Worm (Caenorhabditis elegans) whole organism, young adult: ENCODE results near the gene nspa-2.
"Not testable (repeated sequence)": the region's sequence is repeated elsewhere in the genome, so short reads cannot be mapped to it uniquely, and the experiment has no call there.

ENCODE experiments used
- B0019.2 ChIP-seq: fragments of 200-800 bp; sonication (Bioruptor generic); conservative IDR thresholded peaks from 2 replicates; pipeline ENCODE4 v1.3.6; 2022; ENCODE audit warnings: missing genetic modification reagents, missing genetic modification characterization, missing compliant biosample characterization
- B0035.1 ChIP-seq: sonication (generic microtip); optimal IDR thresholded peaks from 2 replicates; lab custom pipeline; 2016; ENCODE audit warnings: missing genetic modification characterization, mild to moderate bottlenecking, missing compliant biosample characterization, missing genotype, missing genetic modification reagents
- C17E4.6 ChIP-seq: fragments of 200-800 bp; sonication (Bioruptor generic); IDR thresholded peaks from 2 replicates; pipeline ENCODE4 v1.3.6; 2022; ENCODE audit warnings: missing genetic modification reagents, missing genetic modification characterization, missing compliant biosample characterization
- D2030.7 ChIP-seq: fragments of 200-800 bp; sonication (Bioruptor generic); IDR thresholded peaks from 2 replicates; pipeline ENCODE4 v1.3.6; 2022; ENCODE audit warnings: missing genetic modification reagents, missing genetic modification characterization, missing compliant biosample characterization
- F55B11.4 ChIP-seq: sonication (generic microtip); optimal IDR thresholded peaks from 2 replicates; lab custom pipeline; 2016; ENCODE audit warnings: missing compliant biosample characterization, missing genetic modification characterization, borderline replicate concordance; ENCODE audit not compliant: insufficient read depth
- T07F8.4 ChIP-seq: sonication (generic microtip); optimal IDR thresholded peaks from 2 replicates; lab custom pipeline; 2016; ENCODE audit warnings: mild to moderate bottlenecking, missing genetic modification characterization, moderate library complexity, missing compliant biosample characterization
- T26A5.8 ChIP-seq: sonication (generic microtip); optimal IDR thresholded peaks from 2 replicates; lab custom pipeline; 2016; ENCODE audit warnings: missing genetic modification characterization, missing compliant biosample characterization
- Y67H2A.10 ChIP-seq: fragments of 200-800 bp; sonication (Bioruptor generic); conservative IDR thresholded peaks from 2 replicates; pipeline ENCODE4 v1.3.6; 2022; ENCODE audit warnings: missing genetic modification reagents, missing genetic modification characterization, missing compliant biosample characterization
- Y79H2A.3 ChIP-seq: fragments of 200-800 bp; sonication (Bioruptor generic); conservative IDR thresholded peaks from 2 replicates; pipeline ENCODE4 v1.3.6; 2022; ENCODE audit warnings: missing genetic modification reagents, missing genetic modification characterization, missing compliant biosample characterization
- aptf-2 ChIP-seq: fragments of 200-800 bp; sonication (Bioruptor generic); conservative IDR thresholded peaks from 2 replicates; pipeline ENCODE4 v1.3.6; 2022; ENCODE audit warnings: missing genetic modification reagents, missing genetic modification characterization, missing compliant biosample characterization
- aptf-3 ChIP-seq: fragments of 200-800 bp; sonication (Bioruptor generic); IDR thresholded peaks from 2 replicates; pipeline ENCODE4 v1.3.6; 2022; ENCODE audit warnings: missing genetic modification characterization, missing compliant biosample characterization
- attf-5 ChIP-seq: fragments of 200-800 bp; sonication (Bioruptor generic); optimal IDR thresholded peaks from 2 replicates; lab custom pipeline; 2018; ENCODE audit warnings: mild to moderate bottlenecking, missing genetic modification characterization, missing compliant biosample characterization
- bed-1 ChIP-seq: fragments of 200-800 bp; sonication (Bioruptor generic); IDR thresholded peaks from 2 replicates; pipeline ENCODE4 v1.3.6; 2022; ENCODE audit warnings: missing genetic modification reagents, missing genetic modification characterization, missing compliant biosample characterization
- cebp-1 ChIP-seq, 2 experiments: fragments of 200-800 bp in 1 of 2; sonication (Bioruptor generic) in 1 of 2; sonication (generic microtip) in 1 of 2; IDR thresholded peaks in 1 of 2; optimal IDR thresholded peaks in 1 of 2; 2 replicates each; pipeline versions ENCODE4 v1.3.6 to Lab custom; 2017 to 2022; ENCODE audit warnings: missing compliant biosample characterization in 2 of 2, missing genetic modification characterization in 2 of 2, mild to moderate bottlenecking in 1 of 2, missing genetic modification reagents in 1 of 2, moderate library complexity in 1 of 2
- ceh-40 ChIP-seq: fragments of 200-800 bp; sonication (Bioruptor generic); IDR thresholded peaks from 2 replicates; pipeline ENCODE4 v1.3.6; 2022; ENCODE audit warnings: missing genetic modification characterization, missing compliant biosample characterization
- chd-7 ChIP-seq: sonication (generic microtip); optimal IDR thresholded peaks from 2 replicates; lab custom pipeline; 2016; ENCODE audit warnings: mild to moderate bottlenecking, missing genetic modification characterization, moderate library complexity, missing compliant biosample characterization
- dox-1 ChIP-seq: fragments of 200-800 bp; sonication (Bioruptor generic); IDR thresholded peaks from 2 replicates; pipeline ENCODE4 v1.3.6; 2022; ENCODE audit warnings: missing genetic modification reagents, missing genetic modification characterization, missing compliant biosample characterization
- efl-1 ChIP-seq: fragments of 150-350 bp; optimal IDR thresholded peaks from 2 replicates; lab custom pipeline; 2014; ENCODE audit warnings: missing biosample characterization, missing genetic modification reagents, missing genetic modification characterization
- egl-18 ChIP-seq: fragments of 200-800 bp; sonication (Bioruptor generic); IDR thresholded peaks from 2 replicates; pipeline ENCODE4 v1.3.6; 2022; ENCODE audit warnings: missing genetic modification reagents, missing genetic modification characterization, missing compliant biosample characterization
- ets-4 ChIP-seq: fragments of 200-800 bp; sonication (Bioruptor generic); optimal IDR thresholded peaks from 2 replicates; lab custom pipeline; 2018; ENCODE audit warnings: mild to moderate bottlenecking, missing genetic modification characterization, missing compliant biosample characterization
- fkh-3 ChIP-seq: sonication (generic microtip); optimal IDR thresholded peaks from 2 replicates; lab custom pipeline; 2016; ENCODE audit warnings: mild to moderate bottlenecking, missing genetic modification characterization, missing compliant biosample characterization
- him-1 ChIP-seq: sonication (generic microtip); optimal IDR thresholded peaks from 2 replicates; lab custom pipeline; 2016; ENCODE audit warnings: missing genotype, missing genetic modification reagents, missing genetic modification characterization, missing compliant biosample characterization
- hlh-12 ChIP-seq: sonication (generic microtip); optimal IDR thresholded peaks from 2 replicates; lab custom pipeline; 2016; ENCODE audit warnings: missing genetic modification characterization, missing compliant biosample characterization
- hmg-1.2 ChIP-seq: fragments of 200-800 bp; sonication (Bioruptor generic); IDR thresholded peaks from 2 replicates; pipeline ENCODE4 v1.3.6; 2022; ENCODE audit warnings: missing genetic modification reagents, missing genetic modification characterization, missing compliant biosample characterization
- lag-1 ChIP-seq: fragments of 200-800 bp; sonication (Bioruptor generic); IDR thresholded peaks from 2 replicates; pipeline ENCODE4 v1.3.6; 2022; ENCODE audit warnings: missing genetic modification reagents, missing genetic modification characterization, missing compliant biosample characterization
- let-526 ChIP-seq: fragments of 200-800 bp; sonication (Bioruptor generic); IDR thresholded peaks from 2 replicates; pipeline ENCODE4 v1.3.6; 2022; ENCODE audit warnings: missing genetic modification reagents, missing genetic modification characterization, missing compliant biosample characterization
- let-607 ChIP-seq, 2 experiments: fragments of 200-800 bp in 1 of 2; sonication (Bioruptor generic) in 1 of 2; sonication (generic microtip) in 1 of 2; optimal IDR thresholded peaks; 2 replicates each; lab custom pipeline; 2016 to 2018; ENCODE audit warnings: mild to moderate bottlenecking in 2 of 2, missing compliant biosample characterization in 2 of 2, missing genetic modification characterization in 2 of 2, moderate library complexity in 2 of 2, missing genotype in 1 of 2
- lir-1 ChIP-seq: fragments of 200-800 bp; sonication (Bioruptor generic); conservative IDR thresholded peaks from 2 replicates; pipeline ENCODE4 v1.3.6; 2022; ENCODE audit warnings: missing genetic modification reagents, missing genetic modification characterization, missing compliant biosample characterization
- madf-10 ChIP-seq: sonication (generic microtip); optimal IDR thresholded peaks from 2 replicates; lab custom pipeline; 2016; ENCODE audit warnings: mild to moderate bottlenecking, missing genetic modification characterization, missing compliant biosample characterization
- madf-3 ChIP-seq: fragments of 200-800 bp; sonication (Bioruptor generic); IDR thresholded peaks from 2 replicates; pipeline ENCODE4 v1.3.6; 2022; ENCODE audit warnings: missing genetic modification reagents, missing genetic modification characterization, missing compliant biosample characterization
- madf-6 ChIP-seq: fragments of 200-800 bp; sonication (Bioruptor generic); IDR thresholded peaks from 2 replicates; pipeline ENCODE4 v1.3.6; 2022; ENCODE audit warnings: missing genetic modification reagents, missing genetic modification characterization, missing compliant biosample characterization
- mes-4 ChIP-seq: sonication (generic microtip); optimal IDR thresholded peaks from 2 replicates; lab custom pipeline; 2016; ENCODE audit warnings: missing genotype, missing genetic modification characterization, missing compliant biosample characterization
- nfya-1 ChIP-seq: sonication (generic microtip); optimal IDR thresholded peaks from 2 replicates; lab custom pipeline; 2017; ENCODE audit warnings: antibody characterized with exemption, missing compliant biosample characterization, missing genetic modification characterization, borderline replicate concordance; ENCODE audit not compliant: insufficient read depth
- nhr-120 ChIP-seq: fragments of 200-800 bp; sonication (Bioruptor generic); IDR thresholded peaks from 2 replicates; pipeline ENCODE4 v1.3.6; 2022; ENCODE audit warnings: missing genetic modification characterization, missing compliant biosample characterization
- pha-4 ChIP-seq: fragments of 150-350 bp; sonication (generic microtip); optimal IDR thresholded peaks from 2 replicates; lab custom pipeline; 2014; ENCODE audit warnings: missing biosample characterization, missing genetic modification reagents, missing genetic modification characterization
- rec-8 ChIP-seq, 2 experiments: sonication (generic microtip); optimal IDR thresholded peaks; 2 replicates each; lab custom pipeline; 2016; ENCODE audit warnings: mild to moderate bottlenecking in 2 of 2, missing genetic modification characterization in 2 of 2, missing genetic modification reagents in 2 of 2, missing genotype in 2 of 2, missing biosample characterization in 1 of 2, missing compliant biosample characterization in 1 of 2, moderate library complexity in 1 of 2
- repo-1 ChIP-seq: sonication (generic microtip); optimal IDR thresholded peaks from 2 replicates; lab custom pipeline; 2017; ENCODE audit warnings: mild to moderate bottlenecking, missing genetic modification characterization, missing compliant biosample characterization
- sdz-38 ChIP-seq: sonication (generic microtip); optimal IDR thresholded peaks from 2 replicates; lab custom pipeline; 2016; ENCODE audit warnings: missing genotype, missing genetic modification characterization, missing compliant biosample characterization
- sea-2 ChIP-seq: fragments of 200-800 bp; sonication (Bioruptor generic); IDR thresholded peaks from 2 replicates; pipeline ENCODE4 v1.3.6; 2022; ENCODE audit warnings: missing genetic modification characterization, missing compliant biosample characterization
- snpc-1.1 ChIP-seq: sonication (generic microtip); optimal IDR thresholded peaks from 2 replicates; lab custom pipeline; 2017; ENCODE audit warnings: missing genetic modification characterization, mild to moderate bottlenecking, missing compliant biosample characterization, antibody characterized with exemption, moderate library complexity, missing genotype, missing genetic modification reagents; ENCODE audit not compliant: insufficient read depth
- somi-1 ChIP-seq: fragments of 200-800 bp; sonication (Bioruptor generic); optimal IDR thresholded peaks from 2 replicates; lab custom pipeline; 2018; ENCODE audit warnings: mild to moderate bottlenecking, missing genetic modification characterization, missing compliant biosample characterization
- tbp1 ChIP-seq: fragments of 200-800 bp; sonication (Bioruptor generic); optimal IDR thresholded peaks from 2 replicates; lab custom pipeline; 2018; ENCODE audit warnings: mild to moderate bottlenecking, missing genetic modification characterization, missing compliant biosample characterization
- tbx-9 ChIP-seq: sonication (generic microtip); optimal IDR thresholded peaks from 2 replicates; lab custom pipeline; 2016; ENCODE audit warnings: borderline replicate concordance, missing genetic modification characterization, inconsistent platforms, missing compliant biosample characterization
- zfh-2 ChIP-seq: fragments of 200-800 bp; sonication (Bioruptor generic); conservative IDR thresholded peaks from 2 replicates; pipeline ENCODE4 v1.3.6; 2022; ENCODE audit warnings: missing genetic modification reagents, missing genetic modification characterization, missing compliant biosample characterization
- ztf-26 ChIP-seq: sonication (generic microtip); optimal IDR thresholded peaks from 2 replicates; lab custom pipeline; 2017; ENCODE audit warnings: missing genetic modification characterization, missing compliant biosample characterization

Gene nspa-2

DNA sequence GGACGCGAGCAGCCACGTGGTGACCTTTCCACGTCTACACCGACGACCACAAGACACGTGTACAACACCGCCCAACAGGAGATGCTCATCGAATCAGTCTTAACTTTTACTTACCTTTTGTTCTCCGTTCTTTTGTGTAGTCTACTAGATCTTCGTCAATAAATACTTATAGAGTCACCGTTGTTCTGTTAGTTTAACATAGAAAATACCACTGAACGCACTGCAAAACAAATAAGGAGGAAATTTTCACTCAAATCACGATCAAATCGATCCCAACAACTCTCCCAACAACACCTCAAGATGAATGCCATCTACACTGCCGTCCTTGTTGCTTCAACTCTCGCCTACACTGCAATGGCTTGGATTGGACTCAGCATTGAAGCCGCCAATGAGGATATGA lies at the start of gene nspa-2:
nspa-2 (plus strand) TSS at position 301 of the 400 bp plus-strand sequence.
- not testable (repeated sequence) for TF ChIP-seq hmg-1.2; dox-1 (GFP tag; lab: Robert Waterston, UW); mes-4 (tag; lab: Kevin White, UChicago)

DNA sequence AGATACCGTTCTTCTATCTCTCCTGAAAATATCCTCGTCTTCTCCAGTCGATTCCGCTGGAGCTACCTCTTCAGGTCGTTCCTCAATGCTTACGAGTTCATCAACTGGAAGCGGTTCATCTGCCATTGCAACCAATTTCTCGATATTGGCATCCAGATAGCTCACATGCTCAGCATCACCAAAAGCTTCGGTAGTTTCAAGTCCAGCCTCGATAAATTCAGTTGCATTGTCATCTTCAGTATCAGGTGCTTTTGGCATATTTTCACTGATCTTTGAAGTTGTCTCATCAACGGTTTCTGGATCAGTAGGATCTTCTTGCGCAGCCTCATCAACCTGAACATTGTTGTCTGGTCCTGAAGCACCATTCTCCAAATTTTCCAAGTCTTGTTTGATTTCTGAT lies 49.2 kb upstream of the nspa-2 start:
- TF ChIP-seq snpc-1.1 (tag; lab: Kevin White, UChicago): no peak
- no peak for TF ChIP-seq sdz-38 (tag; lab: Kevin White, UChicago)
- no peak for TF ChIP-seq madf-6 (GFP tag; lab: Robert Waterston, UW)
- TF ChIP-seq T07F8.4 (tag; lab: Kevin White, UChicago): no peak
- no peak for TF ChIP-seq him-1
- no peak for TF ChIP-seq lir-1 (GFP tag; lab: Robert Waterston, UW)
- TF ChIP-seq nhr-120 (GFP tag; lab: Robert Waterston, UW): no peak
- TF ChIP-seq lag-1: no peak
- TF ChIP-seq B0019.2: no peak
- no peak for TF ChIP-seq ceh-40
- no peak for TF ChIP-seq let-607 (tag; optimal IDR thresholded peaks at IDR 0.05; lab: Kevin White, UChicago)
- no peak for TF ChIP-seq madf-10
- TF ChIP-seq Y79H2A.3 (GFP tag; lab: Robert Waterston, UW): no peak
- TF ChIP-seq D2030.7 (GFP tag; lab: Robert Waterston, UW): no peak
- TF ChIP-seq aptf-3 (GFP tag; lab: Robert Waterston, UW): no peak
- no peak for TF ChIP-seq attf-5
- TF ChIP-seq hlh-12 (tag; lab: Kevin White, UChicago): no peak
- no peak for TF ChIP-seq fkh-3

DNA sequence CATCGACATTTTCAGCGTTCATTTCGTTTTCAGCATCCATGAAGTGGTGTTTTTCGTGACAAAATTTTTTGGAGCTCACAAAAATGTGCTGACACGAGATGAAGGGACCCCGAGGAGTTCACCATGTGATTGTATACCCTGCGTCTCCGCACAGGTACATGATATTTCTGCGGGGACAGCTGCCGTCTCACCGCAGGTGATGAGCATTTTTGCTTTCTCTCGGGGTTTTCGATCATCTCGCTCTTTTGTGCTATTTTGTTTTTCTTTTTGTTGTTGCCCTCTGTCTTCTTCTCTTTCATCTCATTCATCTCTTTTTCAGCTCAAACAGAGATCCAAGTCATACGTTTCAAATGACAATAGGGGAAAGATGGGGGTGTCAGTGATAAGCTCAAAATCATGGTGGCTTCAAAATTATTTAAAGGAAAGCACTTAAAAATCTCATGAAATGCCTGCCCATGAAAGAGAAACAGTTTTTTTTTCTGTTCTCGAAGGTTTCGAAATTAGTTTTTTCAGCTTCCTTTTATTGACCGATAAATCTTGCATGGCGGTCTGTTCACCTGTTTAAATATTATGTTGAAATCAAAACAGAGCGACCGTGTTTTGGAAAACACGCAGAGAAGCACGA lies 43.5 kb upstream of the nspa-2 start, which contains the start of gene ret-1:
ret-1 (minus strand) TSS at position 123 of the 625 bp plus-strand sequence.
- TF ChIP-seq zfh-2 (GFP tag; lab: Robert Waterston, UW) (0 out of 2 replicates have a peak, but pooled peaks have one; percentile 14), sea-2 (GFP tag; lab: Robert Waterston, UW) (no peak), B0035.1 (tag; lab: Kevin White, UChicago) (no peak), C17E4.6 (GFP tag; lab: Robert Waterston, UW) (0 out of 2 replicates have a peak, but pooled peaks have one; percentile 35), madf-3 (0 out of 2 replicates have a peak, but pooled peaks have one; percentile 57), repo-1 (tag; lab: Kevin White, UChicago) (no peak), cebp-1 (GFP tag; IDR thresholded peaks at IDR 0.05; lab: Robert Waterston, UW) (no peak), cebp-1 (tag; optimal IDR thresholded peaks at IDR 0.05; lab: Kevin White, UChicago) (peak; percentile 50), aptf-2 (GFP tag; lab: Robert Waterston, UW) (no peak; the same call in 1 of the 2 replicates), pha-4 (no peak), efl-1 (GFP tag; lab: Kevin White, UChicago) (no peak), tbx-9 (tag; lab: Kevin White, UChicago) (no peak), nfya-1 (no peak), tbp1 (GFP tag; lab: Kevin White, UChicago) (no peak), somi-1 (GFP tag; lab: Kevin White, UChicago) (peak; percentile 34), chd-7 (peak; percentile 58), F55B11.4 (tag; lab: Kevin White, UChicago) (no peak), hmg-1.2 (peak; percentile 51; the same call in 1 of the 2 replicates), Y67H2A.10 (GFP tag; lab: Robert Waterston, UW) (no peak), egl-18 (GFP tag; lab: Robert Waterston, UW) (no peak), rec-8 (tag; optimal IDR thresholded peaks at IDR 0.05; lab: Kevin White, UChicago) (no peak), ztf-26 (tag; lab: Kevin White, UChicago) (no peak), ets-4 (GFP tag; lab: Kevin White, UChicago) (no peak), D2030.7 (GFP tag; lab: Robert Waterston, UW) (no peak), let-526 (GFP tag; lab: Robert Waterston, UW) (0 out of 2 replicates have a peak, but pooled peaks have one; percentile 46), bed-1 (no peak), T26A5.8 (no peak)
